Worm (Caenorhabditis elegans) whole organism, mixed stage, embryonic: ENCODE measurements around the gene T12A7.2.

Experiments
- bed-3 ChIP-seq: fragments of 200-800 bp; sonication (Bioruptor generic); optimal IDR thresholded peaks from 3 replicates; lab custom pipeline; 2018; ENCODE audit warnings: mild to moderate bottlenecking, missing genetic modification characterization, moderate library complexity, missing compliant biosample characterization
- blmp-1 ChIP-seq: fragments of 150-350 bp; optimal IDR thresholded peaks from 2 replicates; lab custom pipeline; 2014; ENCODE audit warnings: missing biosample characterization, missing genetic modification characterization
- ceh-39 ChIP-seq: fragments of 150-350 bp; optimal IDR thresholded peaks from 2 replicates; lab custom pipeline; 2014; ENCODE audit warnings: missing biosample characterization, missing genetic modification characterization
- ceh-43 ChIP-seq: fragments of 200-800 bp; sonication (Bioruptor generic); optimal IDR thresholded peaks from 2 replicates; lab custom pipeline; 2018; ENCODE audit warnings: mild to moderate bottlenecking, missing genetic modification characterization, moderate library complexity, missing compliant biosample characterization
- ces-1 ChIP-seq: fragments of 150-350 bp; optimal IDR thresholded peaks from 2 replicates; lab custom pipeline; 2014; ENCODE audit warnings: missing biosample characterization, missing genetic modification reagents, missing genetic modification characterization
- cnd-1 ChIP-seq: fragments of 200-800 bp; sonication (Bioruptor generic); optimal IDR thresholded peaks from 2 replicates; lab custom pipeline; 2018; ENCODE audit warnings: mild to moderate bottlenecking, missing genetic modification characterization, missing compliant biosample characterization
- drap-1 ChIP-seq: fragments of 200-800 bp; sonication (Bioruptor generic); optimal IDR thresholded peaks from 3 replicates; lab custom pipeline; 2018; ENCODE audit warnings: mild to moderate bottlenecking, missing genetic modification characterization, missing compliant biosample characterization
- elt-1 ChIP-seq: sonication (generic microtip); optimal IDR thresholded peaks from 2 replicates; lab custom pipeline; 2017; ENCODE audit warnings: missing genetic modification characterization, mild to moderate bottlenecking, missing compliant biosample characterization, antibody characterized with exemption, moderate library complexity, borderline replicate concordance; ENCODE audit not compliant: insufficient read depth
- elt-3 ChIP-seq: fragments of 150-350 bp; optimal IDR thresholded peaks from 2 replicates; lab custom pipeline; 2014; ENCODE audit warnings: missing biosample characterization, missing genetic modification characterization
- flh-1 ChIP-seq: fragments of 200-800 bp; sonication (Bioruptor generic); optimal IDR thresholded peaks from 2 replicates; lab custom pipeline; 2018; ENCODE audit warnings: mild to moderate bottlenecking, missing genetic modification characterization, moderate library complexity, missing compliant biosample characterization
- ham-2 ChIP-seq: fragments of 200-800 bp; sonication (Bioruptor generic); optimal IDR thresholded peaks from 2 replicates; lab custom pipeline; 2018; ENCODE audit warnings: mild to moderate bottlenecking, missing genetic modification characterization, missing compliant biosample characterization
- hlh-1 ChIP-seq: fragments of 150-350 bp; optimal IDR thresholded peaks from 2 replicates; lab custom pipeline; 2014; ENCODE audit warnings: missing biosample characterization, missing genetic modification reagents, missing genetic modification characterization
- lin-13 ChIP-seq: fragments of 150-350 bp; optimal IDR thresholded peaks from 2 replicates; lab custom pipeline; 2014; ENCODE audit warnings: missing biosample characterization, missing genetic modification characterization
- lin-32 ChIP-seq: fragments of 200-800 bp; sonication (Bioruptor generic); optimal IDR thresholded peaks from 2 replicates; lab custom pipeline; 2018; ENCODE audit warnings: mild to moderate bottlenecking, missing genetic modification characterization, missing compliant biosample characterization
- lsy-2 ChIP-seq: fragments of 150-350 bp; optimal IDR thresholded peaks from 2 replicates; lab custom pipeline; 2014; ENCODE audit warnings: missing biosample characterization, missing genetic modification characterization
- mep-1 ChIP-seq: fragments of 150-350 bp; optimal IDR thresholded peaks from 2 replicates; lab custom pipeline; 2017; ENCODE audit warnings: missing biosample characterization, missing genetic modification reagents, missing genetic modification characterization, inconsistent platforms
- mls-2 ChIP-seq: sonication (generic microtip); optimal IDR thresholded peaks from 2 replicates; lab custom pipeline; 2016; ENCODE audit warnings: mild to moderate bottlenecking, missing genetic modification characterization, moderate library complexity, missing compliant biosample characterization
- nhr-2 ChIP-seq: fragments of 150-350 bp; optimal IDR thresholded peaks from 2 replicates; lab custom pipeline; 2014; ENCODE audit warnings: missing biosample characterization, missing genetic modification characterization
- nhr-237 ChIP-seq: fragments of 150-350 bp; optimal IDR thresholded peaks from 2 replicates; lab custom pipeline; 2014; ENCODE audit warnings: missing biosample characterization, missing genetic modification characterization
- nhr-28 ChIP-seq: fragments of 150-350 bp; optimal IDR thresholded peaks from 2 replicates; lab custom pipeline; 2014; ENCODE audit warnings: missing biosample characterization, missing genetic modification characterization
- nhr-76 ChIP-seq: sonication (generic microtip); optimal IDR thresholded peaks from 2 replicates; lab custom pipeline; 2017; ENCODE audit warnings: missing biosample characterization, missing genetic modification characterization
- pha-4 ChIP-seq: fragments of 150-350 bp; optimal IDR thresholded peaks from 2 replicates; lab custom pipeline; 2018; ENCODE audit warnings: missing biosample characterization, missing genetic modification reagents, missing genetic modification characterization
- sem-2 ChIP-seq: fragments of 200-800 bp; sonication (Bioruptor generic); optimal IDR thresholded peaks from 2 replicates; lab custom pipeline; 2018; ENCODE audit warnings: mild to moderate bottlenecking, missing genetic modification characterization, missing compliant biosample characterization
- snpc-4 ChIP-seq: fragments of 150-350 bp; optimal IDR thresholded peaks from 2 replicates; lab custom pipeline; 2014; ENCODE audit warnings: missing biosample characterization, missing genetic modification characterization
- sptf-1 ChIP-seq: sonication (generic microtip); optimal IDR thresholded peaks from 2 replicates; lab custom pipeline; 2017; ENCODE audit warnings: mild to moderate bottlenecking, missing genetic modification characterization, moderate library complexity, missing compliant biosample characterization
- tbx-8 ChIP-seq: fragments of 200-800 bp; sonication (Bioruptor generic); optimal IDR thresholded peaks from 2 replicates; lab custom pipeline; 2018; ENCODE audit warnings: mild to moderate bottlenecking, missing genetic modification characterization, moderate library complexity, missing compliant biosample characterization
- unc-120 ChIP-seq: sonication (generic microtip); optimal IDR thresholded peaks from 2 replicates; lab custom pipeline; 2017; ENCODE audit warnings: missing genetic modification characterization, missing compliant biosample characterization; ENCODE audit not compliant: poor library complexity, severe bottlenecking
- unc-39 ChIP-seq: fragments of 150-350 bp; optimal IDR thresholded peaks from 2 replicates; lab custom pipeline; 2014; ENCODE audit warnings: missing biosample characterization, missing genetic modification characterization
- unc-62 ChIP-seq: fragments of 150-350 bp; optimal IDR thresholded peaks from 2 replicates; lab custom pipeline; 2014; ENCODE audit warnings: missing biosample characterization, missing genetic modification reagents, missing genetic modification characterization
- zip-8 ChIP-seq: fragments of 150-350 bp; optimal IDR thresholded peaks from 2 replicates; lab custom pipeline; 2014; ENCODE audit warnings: missing biosample characterization, missing genetic modification characterization
- ztf-11 ChIP-seq: fragments of 150-350 bp; optimal IDR thresholded peaks from 2 replicates; lab custom pipeline; 2014; ENCODE audit warnings: missing biosample characterization, missing genetic modification characterization

The T12A7.2 gene

ce11 chrIV:11772119-11772518 is 11.2 kb upstream of the T12A7.2 start:
- TF ChIP-seq ceh-39: no peak
- no peak for TF ChIP-seq blmp-1 (tag; lab: Kevin White, UChicago)
- no peak for TF ChIP-seq cnd-1 (tag; lab: Kevin White, UChicago)
- TF ChIP-seq lin-32 (GFP tag; lab: Kevin White, UChicago): no peak
- no peak for TF ChIP-seq unc-62 (GFP tag; lab: Kevin White, UChicago)
- no peak for TF ChIP-seq zip-8 (tag; lab: Kevin White, UChicago)
- TF ChIP-seq sem-2 (GFP tag; lab: Kevin White, UChicago): no peak
- TF ChIP-seq flh-1: no peak
- no peak for TF ChIP-seq lin-13
- no peak for TF ChIP-seq bed-3
- no peak for TF ChIP-seq ceh-43
- no peak for TF ChIP-seq elt-3
- TF ChIP-seq pha-4 (tag; lab: Kevin White, UChicago): no peak
- no peak for TF ChIP-seq unc-120 (tag; lab: Kevin White, UChicago)
- TF ChIP-seq, all 35 proteins: peak for 0

DNA sequence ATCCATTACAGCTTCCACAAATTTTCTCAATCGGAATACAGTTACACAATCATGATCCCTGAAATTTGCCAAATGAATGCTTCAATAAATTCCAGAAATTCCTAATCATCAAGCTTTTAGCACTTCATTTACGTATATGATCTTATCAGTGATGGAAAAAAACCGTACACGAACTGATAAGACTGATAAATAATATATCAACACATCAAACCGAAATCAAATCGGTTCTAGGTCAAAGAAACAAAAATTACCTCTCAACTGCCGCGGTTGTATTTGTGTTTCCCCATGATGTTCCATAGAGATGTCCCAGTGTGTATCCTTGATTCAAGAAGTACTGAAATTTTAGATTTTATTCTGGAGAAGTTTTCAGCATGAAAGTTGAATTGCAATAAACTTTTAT is 10.2 kb upstream of the T12A7.2 start:
- no peak for TF ChIP-seq ztf-11
- TF ChIP-seq sem-2 (GFP tag; lab: Kevin White, UChicago): no peak
- no peak for TF ChIP-seq mls-2 (tag; lab: Kevin White, UChicago)
- no peak for TF ChIP-seq lin-13
- no peak for TF ChIP-seq elt-3
- TF ChIP-seq tbx-8: no peak
- TF ChIP-seq cnd-1 (tag; lab: Kevin White, UChicago): no peak
- no peak for TF ChIP-seq pha-4 (tag; lab: Kevin White, UChicago)
- no peak for TF ChIP-seq sptf-1 (tag; lab: Kevin White, UChicago)
- TF ChIP-seq bed-3: no peak
- no peak for TF ChIP-seq nhr-28 (tag; lab: Kevin White, UChicago)
- no peak for TF ChIP-seq zip-8 (tag; lab: Kevin White, UChicago)
- no peak for TF ChIP-seq unc-120 (tag; lab: Kevin White, UChicago)

DNA sequence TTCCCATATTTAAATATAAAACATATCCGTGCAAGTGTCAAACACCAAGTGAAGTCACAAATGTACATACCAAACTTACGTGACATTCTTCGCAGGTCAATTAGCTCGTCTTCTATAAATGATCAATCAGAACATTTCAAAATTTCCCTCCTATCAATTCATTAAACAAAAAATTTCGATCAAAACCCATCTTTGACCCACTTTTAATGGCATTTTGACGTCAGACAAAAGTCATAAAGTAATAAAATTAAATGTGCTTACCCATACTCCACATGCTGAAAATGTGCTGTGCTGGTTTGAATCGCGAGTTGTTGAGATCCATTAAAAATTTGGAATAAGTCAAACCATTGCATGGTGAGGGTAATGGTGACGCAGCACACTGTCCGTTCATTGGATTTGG is 8.9 kb upstream of the T12A7.2 start:
- TF ChIP-seq nhr-76: no peak
- no peak for TF ChIP-seq pha-4 (tag; lab: Kevin White, UChicago)
- TF ChIP-seq unc-120 (tag; lab: Kevin White, UChicago): no peak
- no peak for TF ChIP-seq ham-2 (GFP tag; lab: Kevin White, UChicago)
- no peak for TF ChIP-seq lin-13
- no peak for TF ChIP-seq bed-3
- no peak for TF ChIP-seq ces-1 (GFP tag; lab: Kevin White, UChicago)
- TF ChIP-seq nhr-2 (tag; lab: Kevin White, UChicago): no peak
- TF ChIP-seq hlh-1 (tag; lab: Kevin White, UChicago): no peak
- TF ChIP-seq drap-1 (GFP tag; lab: Kevin White, UChicago): no peak
- TF ChIP-seq snpc-4: no peak
- no peak for TF ChIP-seq sptf-1 (tag; lab: Kevin White, UChicago)
- no peak for TF ChIP-seq elt-1 (tag; lab: Kevin White, UChicago)
- no peak for TF ChIP-seq ceh-43
- no peak for TF ChIP-seq unc-62 (GFP tag; lab: Kevin White, UChicago)
- no peak for TF ChIP-seq nhr-237 (tag; lab: Kevin White, UChicago)
- no peak for TF ChIP-seq ceh-39

DNA sequence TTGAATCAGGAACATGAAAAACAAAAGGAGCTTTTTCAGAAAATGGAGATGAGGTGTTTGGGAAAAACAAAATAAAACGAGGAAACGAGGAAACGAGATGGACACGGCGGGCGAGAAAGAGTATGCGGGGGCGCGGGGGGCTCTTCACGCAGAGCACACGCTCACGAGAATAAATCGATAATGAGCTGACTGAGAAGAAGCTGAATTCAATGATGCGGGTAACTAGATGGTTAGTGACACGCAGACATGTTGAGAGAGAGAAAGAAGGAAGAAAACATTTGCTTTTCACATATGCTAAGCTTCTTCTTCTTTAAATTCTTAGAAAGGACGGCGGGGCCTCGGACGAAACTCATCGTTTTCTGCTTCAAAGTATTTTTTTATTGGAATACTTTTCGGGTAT is 4.6 kb upstream of the T12A7.2 start:
- TF ChIP-seq ces-1 (GFP tag; lab: Kevin White, UChicago) (peak; percentile 94), unc-120 (tag; lab: Kevin White, UChicago) (peak; percentile 10), snpc-4 (no peak), unc-62 (GFP tag; lab: Kevin White, UChicago) (peak; percentile 16)

DNA sequence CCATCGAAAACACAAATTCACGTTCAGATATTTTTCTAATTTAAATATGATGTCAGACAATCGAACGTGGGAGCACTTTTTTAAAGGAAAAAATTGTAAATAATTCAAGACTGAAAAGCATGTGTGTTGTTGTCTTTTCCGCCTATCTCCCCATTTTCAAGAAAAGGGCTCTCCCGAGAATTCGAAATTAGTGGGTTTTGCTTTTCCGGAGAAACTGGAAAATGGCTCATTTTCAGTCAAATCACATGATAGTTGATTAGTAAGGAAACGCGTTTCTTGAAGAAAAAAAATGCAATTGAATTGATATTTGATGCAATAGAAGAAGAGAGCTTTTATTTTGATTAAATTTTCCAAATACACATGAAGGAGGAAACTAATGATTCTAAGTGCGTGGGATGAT is 1.1 kb downstream of the T12A7.2 start:
- no peak for TF ChIP-seq bed-3
- TF ChIP-seq zip-8 (tag; lab: Kevin White, UChicago): no peak
- no peak for TF ChIP-seq sem-2 (GFP tag; lab: Kevin White, UChicago)
- TF ChIP-seq blmp-1 (tag; lab: Kevin White, UChicago): no peak
- TF ChIP-seq, all 35 proteins: peak for 0

- no peak for TF ChIP-seq nhr-28 (tag; lab: Kevin White, UChicago)
- TF ChIP-seq ztf-11: no peak
- TF ChIP-seq hlh-1 (tag; lab: Kevin White, UChicago): no peak
- TF ChIP-seq elt-3: no peak
- no peak for TF ChIP-seq snpc-4
- no peak for TF ChIP-seq mls-2 (tag; lab: Kevin White, UChicago)
- no peak for TF ChIP-seq pha-4 (tag; lab: Kevin White, UChicago)
- TF ChIP-seq tbx-8: no peak
- TF ChIP-seq sptf-1 (tag; lab: Kevin White, UChicago): no peak
- TF ChIP-seq elt-1 (tag; lab: Kevin White, UChicago): no peak
- no peak for TF ChIP-seq mep-1
- no peak for TF ChIP-seq unc-39
- no peak for TF ChIP-seq lsy-2 (tag; lab: Kevin White, UChicago)
- TF ChIP-seq flh-1: no peak
- no peak for TF ChIP-seq blmp-1 (tag; lab: Kevin White, UChicago)
- no peak for TF ChIP-seq lin-32 (GFP tag; lab: Kevin White, UChicago)
These were observed 5.0 kb downstream of the T12A7.2 start, which contains the start of gene T12A7.9 for ce11 chrIV:11755907-11756306. Gene T12A7.9, minus strand, starts transcription at chrIV:11756007.
